Worm (Caenorhabditis elegans) whole organism, L4 larva: ENCODE data around the gene B0024.13.

ENCODE experiments used
- F37D6.2 ChIP-seq: sonication (generic microtip); optimal IDR thresholded peaks from 2 replicates; lab custom pipeline; 2016; ENCODE audit warnings: mild to moderate bottlenecking, missing genetic modification characterization, missing compliant biosample characterization
- T26A8.4 ChIP-seq: fragments of 200-800 bp; sonication (Bioruptor generic); IDR thresholded peaks from 2 replicates; pipeline ENCODE4 v1.3.6; 2022; ENCODE audit warnings: missing genetic modification characterization, missing compliant biosample characterization
- Y105C5A.15 ChIP-seq: fragments of 200-800 bp; sonication (Bioruptor generic); IDR thresholded peaks from 2 replicates; pipeline ENCODE4 v1.3.6; 2022; ENCODE audit warnings: missing genetic modification characterization, missing compliant biosample characterization
- Y5F2A.4 ChIP-seq: fragments of 200-800 bp; sonication (Bioruptor generic); optimal IDR thresholded peaks from 2 replicates; lab custom pipeline; 2018; ENCODE audit warnings: mild to moderate bottlenecking, missing genetic modification characterization, missing compliant biosample characterization
- aha-1 ChIP-seq: fragments of 150-350 bp; peaks from one replicate; lab custom pipeline; 2014; ENCODE audit warnings: missing biosample characterization, missing genetic modification characterization
- aly-2 ChIP-seq: sonication (generic microtip); optimal IDR thresholded peaks from 2 replicates; lab custom pipeline; 2018; ENCODE audit warnings: missing biosample characterization, missing genetic modification characterization
- ama-1 ChIP-seq: fragments of 150-350 bp; optimal IDR thresholded peaks from 2 replicates; lab custom pipeline; 2014; ENCODE audit warnings: inconsistent platforms, mixed read lengths
- attf-4 ChIP-seq: sonication (generic microtip); optimal IDR thresholded peaks from 3 replicates; lab custom pipeline; 2017; ENCODE audit warnings: missing biosample characterization, missing genetic modification characterization
- ceh-20 ChIP-seq: fragments of 200-800 bp; sonication (Bioruptor generic); IDR thresholded peaks from 2 replicates; pipeline ENCODE4 v1.3.6; 2022; ENCODE audit warnings: missing genetic modification reagents, missing genetic modification characterization, missing compliant biosample characterization
- ces-1 ChIP-seq: fragments of 150-350 bp; sonication (generic microtip); optimal IDR thresholded peaks from 4 replicates; lab custom pipeline; 2014; ENCODE audit warnings: missing biosample characterization, missing genetic modification reagents, missing genetic modification characterization
- ctbp-1 ChIP-seq: fragments of 200-800 bp; sonication (Bioruptor generic); IDR thresholded peaks from 2 replicates; pipeline ENCODE4 v1.3.6; 2022; ENCODE audit warnings: missing genetic modification reagents, missing genetic modification characterization, missing compliant biosample characterization
- daf-12 ChIP-seq: fragments of 150-350 bp; optimal IDR thresholded peaks from 2 replicates; lab custom pipeline; 2014; ENCODE audit warnings: missing biosample characterization, missing genetic modification reagents, missing genetic modification characterization
- daf-8 ChIP-seq: fragments of 200-800 bp; sonication (Bioruptor generic); IDR thresholded peaks from 2 replicates; pipeline ENCODE4 v1.3.6; 2022; ENCODE audit warnings: missing genetic modification characterization, missing compliant biosample characterization
- dmd-6 ChIP-seq: fragments of 200-800 bp; sonication (Bioruptor generic); IDR thresholded peaks from 2 replicates; pipeline ENCODE4 v1.3.6; 2022; ENCODE audit warnings: missing genetic modification reagents, missing genetic modification characterization, missing compliant biosample characterization
- duxl-1 ChIP-seq: sonication (generic microtip); optimal IDR thresholded peaks from 2 replicates; lab custom pipeline; 2016; ENCODE audit warnings: mild to moderate bottlenecking, missing genetic modification characterization, moderate library complexity, missing compliant biosample characterization; ENCODE audit not compliant: poor library complexity
- egl-27 ChIP-seq: sonication (generic microtip); optimal IDR thresholded peaks from 3 replicates; lab custom pipeline; 2017; ENCODE audit warnings: missing biosample characterization, missing genetic modification reagents, missing genetic modification characterization
- fkh-10 ChIP-seq: fragments of 150-350 bp; optimal IDR thresholded peaks from 2 replicates; lab custom pipeline; 2014; ENCODE audit warnings: missing biosample characterization, missing genetic modification reagents, missing genetic modification characterization
- fos-1 ChIP-seq: fragments of 150-350 bp; optimal IDR thresholded peaks from 2 replicates; lab custom pipeline; 2014; ENCODE audit warnings: missing biosample characterization, missing genetic modification characterization
- hif-1 ChIP-seq, 2 experiments: sonication (generic microtip); optimal IDR thresholded peaks; 2 replicates each; lab custom pipeline; 2016 to 2017; ENCODE audit warnings: missing compliant biosample characterization in 2 of 2, missing genetic modification characterization in 2 of 2, missing genetic modification reagents in 2 of 2, missing genotype in 2 of 2, mild to moderate bottlenecking in 1 of 2
- hmg-1.1 ChIP-seq: fragments of 200-800 bp; sonication (Bioruptor generic); IDR thresholded peaks from 2 replicates; pipeline ENCODE4 v1.3.6; 2022; ENCODE audit warnings: missing genetic modification reagents, missing genetic modification characterization, missing compliant biosample characterization
- lim-7 ChIP-seq: fragments of 200-800 bp; sonication (Bioruptor generic); IDR thresholded peaks from 2 replicates; pipeline ENCODE4 v1.3.6; 2022; ENCODE audit warnings: missing genetic modification characterization, missing compliant biosample characterization
- lin-1 ChIP-seq: fragments of 200-800 bp; sonication (Bioruptor generic); IDR thresholded peaks from 2 replicates; pipeline ENCODE4 v1.3.6; 2022; ENCODE audit warnings: missing genetic modification reagents, missing genetic modification characterization, missing compliant biosample characterization
- lin-29 ChIP-seq: fragments of 200-800 bp; sonication (Bioruptor generic); IDR thresholded peaks from 2 replicates; pipeline ENCODE4 v1.3.6; 2022; ENCODE audit warnings: missing genetic modification reagents, missing genetic modification characterization, missing compliant biosample characterization
- lin-38 ChIP-seq: fragments of 200-800 bp; sonication (Bioruptor generic); IDR thresholded peaks from 2 replicates; pipeline ENCODE4 v1.3.6; 2022; ENCODE audit warnings: missing genetic modification reagents, missing genetic modification characterization, missing compliant biosample characterization
- lin-39 ChIP-seq: fragments of 150-350 bp; optimal IDR thresholded peaks from 2 replicates; lab custom pipeline; 2014; ENCODE audit warnings: missing biosample characterization, missing genetic modification reagents, missing genetic modification characterization
- madf-9 ChIP-seq: fragments of 200-800 bp; sonication (Bioruptor generic); conservative IDR thresholded peaks from 2 replicates; pipeline ENCODE4 v1.3.6; 2022; ENCODE audit warnings: missing genetic modification reagents, missing genetic modification characterization, missing compliant biosample characterization
- mdl-1 ChIP-seq, 2 experiments: fragments of 150-350 bp in 1 of 2; sonication (generic microtip) in 1 of 2; optimal IDR thresholded peaks; 2 replicates each; lab custom pipeline; 2014 to 2017; ENCODE audit warnings: missing biosample characterization in 2 of 2, missing genetic modification characterization in 2 of 2
- mdt-29 ChIP-seq: fragments of 200-800 bp; sonication (Bioruptor generic); IDR thresholded peaks from 2 replicates; pipeline ENCODE4 v1.3.6; 2022; ENCODE audit warnings: missing genetic modification reagents, missing genetic modification characterization, missing compliant biosample characterization
- mep-1 ChIP-seq: fragments of 150-350 bp; sonication (generic microtip); optimal IDR thresholded peaks from 3 replicates; lab custom pipeline; 2014; ENCODE audit warnings: missing biosample characterization, missing genetic modification characterization
- mxl-2 ChIP-seq: fragments of 200-800 bp; sonication (Bioruptor generic); conservative IDR thresholded peaks from 2 replicates; pipeline ENCODE4 v1.3.6; 2022; ENCODE audit warnings: missing genetic modification reagents, missing genetic modification characterization, missing compliant biosample characterization
- nhr-102 ChIP-seq: sonication (generic microtip); optimal IDR thresholded peaks from 2 replicates; lab custom pipeline; 2016; ENCODE audit warnings: mild to moderate bottlenecking, missing genetic modification characterization, moderate library complexity, missing compliant biosample characterization
- nhr-111 ChIP-seq: fragments of 200-800 bp; sonication (Bioruptor generic); optimal IDR thresholded peaks from 2 replicates; lab custom pipeline; 2018; ENCODE audit warnings: mild to moderate bottlenecking, missing genetic modification characterization, missing compliant biosample characterization
- nhr-237 ChIP-seq: sonication (generic microtip); optimal IDR thresholded peaks from 2 replicates; lab custom pipeline; 2017; ENCODE audit warnings: missing biosample characterization, missing genetic modification characterization
- nhr-28 ChIP-seq: fragments of 150-350 bp; optimal IDR thresholded peaks from 2 replicates; lab custom pipeline; 2014; ENCODE audit warnings: missing biosample characterization, missing genetic modification characterization
- nhr-42 ChIP-seq: fragments of 200-800 bp; sonication (Bioruptor generic); IDR thresholded peaks from 2 replicates; pipeline ENCODE4 v1.3.6; 2022; ENCODE audit warnings: missing genetic modification characterization, missing compliant biosample characterization
- nhr-6 ChIP-seq: fragments of 150-350 bp; optimal IDR thresholded peaks from 2 replicates; lab custom pipeline; 2014; ENCODE audit warnings: missing biosample characterization, missing genetic modification characterization
- nhr-77 ChIP-seq: fragments of 150-350 bp; optimal IDR thresholded peaks from 2 replicates; lab custom pipeline; 2014; ENCODE audit warnings: missing biosample characterization, missing genetic modification characterization
- pha-4 ChIP-seq, 2 experiments: fragments of 150-350 bp in 1 of 2; fragments of 200-800 bp in 1 of 2; sonication (Bioruptor generic) in 1 of 2; IDR thresholded peaks in 1 of 2; optimal IDR thresholded peaks in 1 of 2; 2 replicates each; pipeline versions ENCODE4 v1.3.6 to Lab custom; 2014 to 2022; ENCODE audit warnings: missing genetic modification characterization in 2 of 2, missing genetic modification reagents in 2 of 2, missing biosample characterization in 1 of 2, missing compliant biosample characterization in 1 of 2
- php-3 ChIP-seq: fragments of 200-800 bp; sonication (Bioruptor generic); IDR thresholded peaks from 2 replicates; pipeline ENCODE4 v1.3.6; 2022; ENCODE audit warnings: missing genetic modification reagents, missing genetic modification characterization, missing compliant biosample characterization
- set-16 ChIP-seq: fragments of 200-800 bp; sonication (Bioruptor generic); IDR thresholded peaks from 2 replicates; pipeline ENCODE4 v1.3.6; 2022; ENCODE audit warnings: missing genetic modification reagents, missing genetic modification characterization, missing compliant biosample characterization
- snpc-4 ChIP-seq: fragments of 150-350 bp; optimal IDR thresholded peaks from 2 replicates; lab custom pipeline; 2014; ENCODE audit warnings: missing biosample characterization, missing genetic modification characterization
- spr-1 ChIP-seq: sonication (generic microtip); optimal IDR thresholded peaks from 2 replicates; lab custom pipeline; 2016; ENCODE audit warnings: mild to moderate bottlenecking, missing genetic modification characterization, missing compliant biosample characterization
- tra-1 ChIP-seq: fragments of 200-800 bp; sonication (Bioruptor generic); IDR thresholded peaks from 2 replicates; pipeline ENCODE4 v1.3.6; 2022; ENCODE audit warnings: missing genetic modification reagents, missing genetic modification characterization, missing compliant biosample characterization
- unc-130 ChIP-seq: sonication (generic microtip); optimal IDR thresholded peaks from 2 replicates; lab custom pipeline; 2016; ENCODE audit warnings: missing genetic modification reagents, missing genetic modification characterization, missing compliant biosample characterization
- vab-7 ChIP-seq: fragments of 200-800 bp; sonication (Bioruptor generic); IDR thresholded peaks from 2 replicates; pipeline ENCODE4 v1.3.6; 2022; ENCODE audit warnings: missing genetic modification reagents, missing genetic modification characterization, missing compliant biosample characterization
- zfp-3 ChIP-seq: fragments of 200-800 bp; sonication (Bioruptor generic); conservative IDR thresholded peaks from 2 replicates; pipeline ENCODE4 v1.3.6; 2022; ENCODE audit warnings: missing genetic modification reagents, missing genetic modification characterization, missing compliant biosample characterization
- ztf-11 ChIP-seq: fragments of 150-350 bp; optimal IDR thresholded peaks from 2 replicates; lab custom pipeline; 2014; ENCODE audit warnings: missing biosample characterization, missing genetic modification characterization

Gene B0024.13

ce11 chrV:10358238-10358637, 37.7 kb downstream of the B0024.13 start, which contains the start of gene ttll-15:
TSS of gene ttll-15 (plus strand) at chrV:10358538.
- TF ChIP-seq Y105C5A.15 (GFP tag; lab: Robert Waterston, UW) (no peak), aha-1 (tag; lab: Kevin White, UChicago) (no peak), zfp-3 (GFP tag; lab: Robert Waterston, UW) (no peak), nhr-237 (tag; lab: Kevin White, UChicago) (no peak), duxl-1 (no peak), pha-4 (GFP tag; IDR thresholded peaks at IDR 0.05; lab: Robert Waterston, UW) (no peak), pha-4 (tag; optimal IDR thresholded peaks at IDR 0.05; lab: Kevin White, UChicago) (no peak)

- TF ChIP-seq aha-1 (tag; lab: Kevin White, UChicago) (peak; percentile 96), fkh-10 (GFP tag; lab: Kevin White, UChicago) (no peak), nhr-28 (tag; lab: Kevin White, UChicago) (no peak), aly-2 (tag; lab: Kevin White, UChicago) (no peak), mxl-2 (GFP tag; lab: Robert Waterston, UW) (no peak)
These were observed 39.7 kb downstream of the B0024.13 start for ce11 chrV:10360186-10360585.

ce11 chrV:10361830-10362397, 41.4 kb downstream of the B0024.13 start, which contains the start of gene cash-1:
TSS of gene cash-1 (plus strand) at chrV:10362261.
- TF ChIP-seq hmg-1.1 (GFP tag; lab: Robert Waterston, UW) = peak; percentile 41; the same call in 1 of the 2 replicates
- TF ChIP-seq dmd-6 (GFP tag; lab: Robert Waterston, UW) = peak; percentile 56
- TF ChIP-seq lin-29 (GFP tag; lab: Robert Waterston, UW) = no peak
- no peak for TF ChIP-seq fos-1 (tag; lab: Kevin White, UChicago)
- TF ChIP-seq hif-1 (tag; optimal IDR thresholded peaks at IDR 0.05; lab: Kevin White, UChicago) = peak in 1 of 2 experiments; percentile 63
- TF ChIP-seq lin-38 (GFP tag; lab: Robert Waterston, UW) = peak; percentile 89
- TF ChIP-seq ztf-11 (tag; lab: Kevin White, UChicago) = no peak
- TF ChIP-seq nhr-102 = no peak
- TF ChIP-seq lim-7 (GFP tag; lab: Robert Waterston, UW) = no peak
- 0 out of 2 replicates have a peak, but pooled peaks have one; percentile 33 for TF ChIP-seq lin-1 (GFP tag; lab: Robert Waterston, UW)
- no peak for TF ChIP-seq daf-12 (tag; lab: Kevin White, UChicago)
- no peak for TF ChIP-seq madf-9 (GFP tag; lab: Robert Waterston, UW)
- TF ChIP-seq tra-1 (GFP tag; lab: Robert Waterston, UW) = no peak
- TF ChIP-seq attf-4 = no peak
- no peak for TF ChIP-seq nhr-111 (GFP tag; lab: Kevin White, UChicago)
- TF ChIP-seq spr-1 = no peak
- no peak for TF ChIP-seq T26A8.4 (GFP tag; lab: Robert Waterston, UW)
- TF ChIP-seq pha-4 (GFP tag; IDR thresholded peaks at IDR 0.05; lab: Robert Waterston, UW) = no peak
- TF ChIP-seq pha-4 (tag; optimal IDR thresholded peaks at IDR 0.05; lab: Kevin White, UChicago) = no peak
- no peak for TF ChIP-seq nhr-42
- peak in 1 of 2 experiments; percentile 82 for TF ChIP-seq mdl-1 (tag; optimal IDR thresholded peaks at IDR 0.05; lab: Kevin White, UChicago)
- TF ChIP-seq F37D6.2 (tag; lab: Kevin White, UChicago) = no peak
- TF ChIP-seq unc-130 = peak; percentile 20
- no peak for TF ChIP-seq mdt-29
- TF ChIP-seq php-3 (GFP tag; lab: Robert Waterston, UW) = no peak
- no peak for TF ChIP-seq ceh-20
- TF ChIP-seq snpc-4 = no peak
- no peak for TF ChIP-seq lin-39 (tag; lab: Kevin White, UChicago)
- TF ChIP-seq vab-7 = no peak
- no peak for TF ChIP-seq ama-1
- peak; percentile 65 for TF ChIP-seq nhr-6 (tag; lab: Kevin White, UChicago)
- peak; percentile 66 for TF ChIP-seq mep-1
- no peak for TF ChIP-seq Y5F2A.4 (GFP tag; lab: Kevin White, UChicago)
- TF ChIP-seq set-16 (GFP tag; lab: Robert Waterston, UW) = no peak
- peak; percentile 29 for TF ChIP-seq nhr-77
- no peak for TF ChIP-seq egl-27 (tag; lab: Kevin White, UChicago)
- TF ChIP-seq ces-1 = peak; percentile 65
- no peak for TF ChIP-seq daf-8 (GFP tag; lab: Robert Waterston, UW)
- no peak for TF ChIP-seq Y105C5A.15 (GFP tag; lab: Robert Waterston, UW)
- TF ChIP-seq ctbp-1 (GFP tag; lab: Robert Waterston, UW) = no peak
